Worm (Caenorhabditis elegans): ENCODE measurements around the gene sri-42.

Gene sri-42

DNA sequence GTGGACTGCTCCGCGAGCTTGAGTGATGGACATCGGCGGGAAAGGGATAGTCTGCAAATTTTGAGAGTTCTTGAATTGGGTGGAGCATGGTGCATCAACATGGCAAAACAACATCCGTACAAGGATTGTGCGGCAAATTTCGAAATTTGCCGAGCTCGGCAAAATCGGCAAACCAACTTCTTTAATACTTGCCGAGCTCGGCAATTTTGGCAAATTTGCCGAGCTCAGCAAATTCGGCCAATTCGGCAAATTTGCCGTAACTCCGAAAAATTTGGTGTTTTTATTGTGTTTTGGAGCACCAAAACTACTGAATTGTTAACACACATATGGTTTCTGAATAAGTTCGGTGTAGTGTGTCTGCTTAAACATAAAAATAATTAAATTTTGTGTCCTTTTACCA, 27.3 kb upstream of the sri-42 start, which contains the start of gene fbxc-55:
Gene fbxc-55 (minus strand): TSS at position 101 of the 400 bp plus-strand sequence.
- no peak for TF ChIP-seq egrh-3 (GFP tag; IDR thresholded peaks at IDR 0.05)
- no peak for TF ChIP-seq madf-6 (GFP tag; IDR thresholded peaks at IDR 0.05)
- TF ChIP-seq ztf-18 (tag; optimal IDR thresholded peaks at IDR 0.05): no peak
- TF ChIP-seq F52B5.7 (tag; optimal IDR thresholded peaks at IDR 0.05): no peak
- no peak for TF ChIP-seq ceh-79 (tag; optimal IDR thresholded peaks at IDR 0.05)
- TF ChIP-seq lsl-1 (GFP tag; optimal IDR thresholded peaks at IDR 0.05): no peak
- TF ChIP-seq mel-28 (tag; optimal IDR thresholded peaks at IDR 0.05; ENCODE audit: borderline replicate concordance): no peak
- no peak for TF ChIP-seq F33H1.4 (GFP tag; IDR thresholded peaks at IDR 0.05)
- TF ChIP-seq lsy-27 (tag; optimal IDR thresholded peaks at IDR 0.05; ENCODE audit: borderline replicate concordance, insufficient read depth): no peak
- no peak for TF ChIP-seq lir-1 (GFP tag; conservative IDR thresholded peaks at IDR 0.05)
- TF ChIP-seq Y53F4B.3 (GFP tag; IDR thresholded peaks at IDR 0.05): no peak
- no peak for TF ChIP-seq bed-2 (GFP tag; IDR thresholded peaks at IDR 0.05)
- TF ChIP-seq lin-40 (tag; optimal IDR thresholded peaks at IDR 0.05): no peak
- TF ChIP-seq ztf-6 (GFP tag; IDR thresholded peaks at IDR 0.05): no peak
- no peak for TF ChIP-seq nhr-80 (tag; optimal IDR thresholded peaks at IDR 0.05)

ce11 chrII:3158985-3159384, 16.2 kb upstream of the sri-42 start, which contains the start of gene sri-34:
Gene sri-34, minus strand, starts transcription at chrII:3159085.
- TF ChIP-seq nhr-27 (tag; optimal IDR thresholded peaks at IDR 0.05) (no peak), F37B4.10 (GFP tag; IDR thresholded peaks at IDR 0.05) (no peak), sptf-2 (GFP tag; optimal IDR thresholded peaks at IDR 0.05) (no peak)

DNA sequence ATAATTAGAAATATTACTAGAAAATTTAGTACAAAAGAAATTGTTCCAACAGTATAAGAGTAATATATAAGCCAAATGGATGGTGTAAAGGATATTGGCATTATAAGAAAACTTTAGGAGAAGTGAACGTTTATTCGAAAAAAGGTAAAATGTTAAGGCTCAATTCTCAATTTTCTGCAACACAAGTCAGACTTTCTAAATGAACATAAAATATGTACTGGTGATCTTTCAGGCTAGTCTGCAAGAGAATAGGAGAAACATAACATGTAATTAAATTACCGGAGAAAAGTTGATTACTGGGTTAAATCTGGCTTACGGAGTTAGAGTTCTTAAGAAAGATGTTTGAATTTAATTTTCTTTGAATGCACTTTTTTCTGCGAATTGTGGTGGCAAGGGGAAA, 14.0 kb upstream of the sri-42 start, which contains the start of gene sri-33:
Gene sri-33 (minus strand): TSS at position 101 of the 400 bp plus-strand sequence.
- TF ChIP-seq bed-2 (GFP tag; IDR thresholded peaks at IDR 0.05) (no peak), xnd-1 (tag; optimal IDR thresholded peaks at IDR 0.05) (no peak), T26A5.8 (tag; optimal IDR thresholded peaks at IDR 0.05) (no peak), aptf-2 (GFP tag; conservative IDR thresholded peaks at IDR 0.05) (no peak), ZK185.1 (tag; optimal IDR thresholded peaks at IDR 0.05; ENCODE audit: poor library complexity, severe bottlenecking) (no peak), hsf-1 (GFP tag; IDR thresholded peaks at IDR 0.05) (no peak), K11D2.4 (GFP tag; IDR thresholded peaks at IDR 0.05) (no peak), ztf-6 (GFP tag; IDR thresholded peaks at IDR 0.05) (no peak), cebp-2 (GFP tag; IDR thresholded peaks at IDR 0.05) (no peak), attf-5 (GFP tag; optimal IDR thresholded peaks at IDR 0.05) (no peak), dox-1 (GFP tag; IDR thresholded peaks at IDR 0.05) (no peak), D2030.7 (GFP tag; IDR thresholded peaks at IDR 0.05) (no peak), tlf-1 (GFP tag; optimal IDR thresholded peaks at IDR 0.05) (no peak), aptf-3 (GFP tag; IDR thresholded peaks at IDR 0.05) (no peak), attf-3 (GFP tag; conservative IDR thresholded peaks at IDR 0.05) (no peak), nhr-80 (tag; optimal IDR thresholded peaks at IDR 0.05) (no peak), athp-1 (tag; optimal IDR thresholded peaks at IDR 0.05) (no peak), him-1 (tag; optimal IDR thresholded peaks at IDR 0.05) (no peak), lsl-1 (GFP tag; optimal IDR thresholded peaks at IDR 0.05) (no peak), mxl-1 (tag; optimal IDR thresholded peaks at IDR 0.05) (no peak)

ce11 chrII:3154383-3154782, 11.6 kb upstream of the sri-42 start, which contains the start of gene sri-32:
Gene sri-32, minus strand, starts transcription at chrII:3154483.
- no peak for TF ChIP-seq let-607 (tag; optimal IDR thresholded peaks at IDR 0.05)
- no peak for TF ChIP-seq somi-1 (GFP tag; optimal IDR thresholded peaks at IDR 0.05)
- TF ChIP-seq F37B4.10 (GFP tag; IDR thresholded peaks at IDR 0.05): no peak
- no peak for TF ChIP-seq Y79H2A.3 (GFP tag; conservative IDR thresholded peaks at IDR 0.05)
- no peak for TF ChIP-seq B0261.1 (tag; optimal IDR thresholded peaks at IDR 0.05)
- TF ChIP-seq egl-44 (GFP tag; IDR thresholded peaks at IDR 0.05): no peak
- no peak for TF ChIP-seq nhr-179 (tag; optimal IDR thresholded peaks at IDR 0.05)
- no peak for TF ChIP-seq mxl-1 (tag; optimal IDR thresholded peaks at IDR 0.05)
- no peak for TF ChIP-seq zfh-2 (GFP tag; conservative IDR thresholded peaks at IDR 0.05)
- TF ChIP-seq snpc-1.1 (tag; optimal IDR thresholded peaks at IDR 0.05; ENCODE audit: insufficient read depth): no peak
- TF ChIP-seq snpc-1.3 (tag; optimal IDR thresholded peaks at IDR 0.05; ENCODE audit: insufficient read depth): no peak
- TF ChIP-seq pha-4 (tag; optimal IDR thresholded peaks at IDR 0.05): no peak
- no peak for TF ChIP-seq repo-1 (tag; optimal IDR thresholded peaks at IDR 0.05)
- no peak for TF ChIP-seq madf-10 (tag; optimal IDR thresholded peaks at IDR 0.05)

All from whole organism, young adult.